Worm (Caenorhabditis elegans): ENCODE data around the gene hal-2.
A peak's percentile ranks its signal among the peaks of the same experiment; 100 is the strongest.

hal-2 gene

ce11 chrIII:10083242-10083641 lies 5.5 kb downstream of the hal-2 start, which contains the start of gene T16H12.3:
T16H12.3 (minus strand) TSS chrIII:10083292.
- TF ChIP-seq pat-9 (tag; optimal IDR thresholded peaks at IDR 0.05) = no peak
- no peak for TF ChIP-seq npax-4 (tag; optimal IDR thresholded peaks at IDR 0.05)
- no peak for TF ChIP-seq hlh-15 (tag; optimal IDR thresholded peaks at IDR 0.05)
- TF ChIP-seq dmd-4 (tag; optimal IDR thresholded peaks at IDR 0.05; ENCODE audit: borderline replicate concordance) = no peak
- TF ChIP-seq K02D7.2 (tag; optimal IDR thresholded peaks at IDR 0.05) = no peak
- no peak for TF ChIP-seq T23F11.4 (GFP tag; optimal IDR thresholded peaks at IDR 0.05)
- TF ChIP-seq fkh-10 (GFP tag; optimal IDR thresholded peaks at IDR 0.05) = no peak
- no peak for TF ChIP-seq ttx-3 (tag; optimal IDR thresholded peaks at IDR 0.05)
- TF ChIP-seq hlh-8 (tag; optimal IDR thresholded peaks at IDR 0.05) = no peak
- TF ChIP-seq ceh-19 (GFP tag; optimal IDR thresholded peaks at IDR 0.05) = no peak
- TF ChIP-seq odd-2 (tag; optimal IDR thresholded peaks at IDR 0.05) = no peak
- TF ChIP-seq pax-1 (tag; optimal IDR thresholded peaks at IDR 0.05) = no peak
- TF ChIP-seq pha-2 (tag; optimal IDR thresholded peaks at IDR 0.05) = no peak
- TF ChIP-seq nfya-1 (tag; optimal IDR thresholded peaks at IDR 0.05) = no peak
- no peak for TF ChIP-seq ceh-31 (tag; optimal IDR thresholded peaks at IDR 0.05)

DNA sequence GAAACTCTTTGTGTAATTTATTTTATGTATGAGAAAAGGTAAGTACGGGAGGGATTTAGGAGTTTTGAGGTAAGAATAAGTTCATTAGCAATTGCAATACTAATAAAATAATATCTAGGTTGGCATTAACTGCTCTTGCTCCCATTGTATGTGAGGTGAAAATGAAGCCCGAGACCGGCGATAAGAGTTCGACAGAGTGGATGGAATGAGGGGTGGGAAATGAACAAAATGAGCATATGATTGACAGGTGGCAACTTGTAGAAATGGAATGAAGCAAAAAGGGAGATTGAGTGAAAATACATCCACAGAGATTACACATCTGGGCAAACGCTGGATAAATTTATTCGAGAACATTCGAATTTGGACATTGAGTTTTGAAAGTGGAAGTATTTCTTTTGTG lies 9.9 kb downstream of the hal-2 start:
- no peak for TF ChIP-seq C08G9.2 (tag; optimal IDR thresholded peaks at IDR 0.05)
- TF ChIP-seq ceh-2 (tag; optimal IDR thresholded peaks at IDR 0.05) = no peak

- no peak for TF ChIP-seq npax-4 (tag; optimal IDR thresholded peaks at IDR 0.05)
- no peak for TF ChIP-seq C38D4.7 (GFP tag; optimal IDR thresholded peaks at IDR 0.05)
- TF ChIP-seq unc-86 (tag; optimal IDR thresholded peaks at IDR 0.05) = no peak
- no peak for TF ChIP-seq zip-5 (tag; optimal IDR thresholded peaks at IDR 0.05)
- TF ChIP-seq fax-1 (tag; optimal IDR thresholded peaks at IDR 0.05) = no peak
- TF ChIP-seq tbx-2 (tag; optimal IDR thresholded peaks at IDR 0.05) = no peak
- no peak for TF ChIP-seq C08G9.2 (tag; optimal IDR thresholded peaks at IDR 0.05)
- no peak for TF ChIP-seq F13H6.1 (tag; optimal IDR thresholded peaks at IDR 0.05)
Observed at ce11 chrIII:10078151-10078550, 10.6 kb downstream of the hal-2 start, which contains the start of gene T16G12.9. T16G12.9 (minus strand) TSS chrIII:10078251.

DNA sequence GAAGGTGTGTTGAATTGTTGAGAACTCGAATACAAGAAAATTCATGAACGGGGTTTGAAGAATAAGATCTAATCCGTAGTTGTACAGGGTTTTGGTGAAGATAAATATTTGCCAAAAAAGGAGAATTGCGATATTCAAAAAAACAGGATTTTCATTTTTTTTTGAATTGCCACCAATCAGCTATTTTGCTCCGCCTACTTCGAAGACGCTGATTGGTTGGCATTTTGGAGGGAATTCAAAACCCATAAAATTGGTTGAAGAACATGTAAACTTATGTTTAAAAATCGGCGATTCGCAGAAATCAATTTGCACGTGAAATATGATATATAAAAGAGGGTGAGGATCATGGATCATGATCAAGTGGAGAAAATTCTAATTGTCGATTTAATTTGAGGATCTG lies 12.7 kb downstream of the hal-2 start:
- TF ChIP-seq nfya-1 (tag; optimal IDR thresholded peaks at IDR 0.05) (peak; percentile 87), ceh-14 (tag; optimal IDR thresholded peaks at IDR 0.05) (no peak)

- TF ChIP-seq zip-5 (tag; optimal IDR thresholded peaks at IDR 0.05) (no peak), eyg-1 (tag; optimal IDR thresholded peaks at IDR 0.05) (no peak), unc-3 (GFP tag; conservative IDR thresholded peaks at IDR 0.05) (no peak), unc-3 (tag; optimal IDR thresholded peaks at IDR 0.05) (no peak), pqm-1 (tag; optimal IDR thresholded peaks at IDR 0.05) (no peak), ahr-1 (tag; optimal IDR thresholded peaks at IDR 0.05) (no peak), npax-4 (tag; optimal IDR thresholded peaks at IDR 0.05) (no peak), lim-6 (tag; optimal IDR thresholded peaks at IDR 0.05) (no peak), ama-1 (optimal IDR thresholded peaks at IDR 0.05) (no peak), dve-1 (tag; optimal IDR thresholded peaks at IDR 0.05) (no peak), pat-9 (tag; optimal IDR thresholded peaks at IDR 0.05) (no peak), Y22D7AL.16 (tag; optimal IDR thresholded peaks at IDR 0.05) (no peak), ceh-14 (tag; optimal IDR thresholded peaks at IDR 0.05) (no peak), lin-11 (tag; optimal IDR thresholded peaks at IDR 0.05) (no peak), T23F11.4 (GFP tag; optimal IDR thresholded peaks at IDR 0.05) (no peak), gmeb-2 (tag; optimal IDR thresholded peaks at IDR 0.05) (no peak), ceh-18 (tag; optimal IDR thresholded peaks at IDR 0.05) (no peak), ceh-31 (tag; optimal IDR thresholded peaks at IDR 0.05) (no peak)
Observed at ce11 chrIII:10069278-10069677, 19.5 kb downstream of the hal-2 start, which contains the start of gene T16G12.6. T16G12.6 (plus strand) TSS chrIII:10069578.
